Worm (Caenorhabditis elegans) whole organism, L4/young adult: ENCODE data around the gene T15B7.14.

Experiments
- W03F9.2 ChIP-seq: fragments of 150-350 bp; optimal IDR thresholded peaks from 2 replicates; lab custom pipeline; 2014; ENCODE audit warnings: missing biosample characterization, missing genetic modification characterization
- dao-5 ChIP-seq: sonication (generic microtip); optimal IDR thresholded peaks from 2 replicates; lab custom pipeline; 2016; ENCODE audit warnings: missing genotype, missing genetic modification characterization, moderate library complexity, missing compliant biosample characterization
- him-1 ChIP-seq: sonication (generic microtip); optimal IDR thresholded peaks from 2 replicates; lab custom pipeline; 2016; ENCODE audit warnings: missing genotype, missing genetic modification reagents, missing genetic modification characterization, missing compliant biosample characterization

ce11 chrV:6828786-6829185, 6.4 kb downstream of the T15B7.14 start, which contains the start of gene dmsr-15:
- TF ChIP-seq W03F9.2 (tag; lab: Kevin White, UChicago), result no peak
- TF ChIP-seq him-1, result no peak
- TF ChIP-seq dao-5, result no peak
